Worm (Caenorhabditis elegans) whole organism, mixed stage, embryonic: ENCODE data around the gene srw-21.

ENCODE experiments used
- bed-3 ChIP-seq: fragments of 200-800 bp; sonication (Bioruptor generic); optimal IDR thresholded peaks from 3 replicates; lab custom pipeline; 2018; ENCODE audit warnings: mild to moderate bottlenecking, missing genetic modification characterization, moderate library complexity, missing compliant biosample characterization
- ceh-43 ChIP-seq: fragments of 200-800 bp; sonication (Bioruptor generic); optimal IDR thresholded peaks from 2 replicates; lab custom pipeline; 2018; ENCODE audit warnings: mild to moderate bottlenecking, missing genetic modification characterization, moderate library complexity, missing compliant biosample characterization
- ceh-83 ChIP-seq: fragments of 200-800 bp; sonication (Bioruptor generic); optimal IDR thresholded peaks from 2 replicates; lab custom pipeline; 2018; ENCODE audit warnings: mild to moderate bottlenecking, missing genetic modification characterization, missing compliant biosample characterization
- ces-1 ChIP-seq: fragments of 150-350 bp; optimal IDR thresholded peaks from 2 replicates; lab custom pipeline; 2014; ENCODE audit warnings: missing biosample characterization, missing genetic modification reagents, missing genetic modification characterization
- cnd-1 ChIP-seq: fragments of 200-800 bp; sonication (Bioruptor generic); optimal IDR thresholded peaks from 2 replicates; lab custom pipeline; 2018; ENCODE audit warnings: mild to moderate bottlenecking, missing genetic modification characterization, missing compliant biosample characterization
- drap-1 ChIP-seq: fragments of 200-800 bp; sonication (Bioruptor generic); optimal IDR thresholded peaks from 3 replicates; lab custom pipeline; 2018; ENCODE audit warnings: mild to moderate bottlenecking, missing genetic modification characterization, missing compliant biosample characterization
- elt-3 ChIP-seq: fragments of 150-350 bp; optimal IDR thresholded peaks from 2 replicates; lab custom pipeline; 2014; ENCODE audit warnings: missing biosample characterization, missing genetic modification characterization
- flh-1 ChIP-seq: fragments of 200-800 bp; sonication (Bioruptor generic); optimal IDR thresholded peaks from 2 replicates; lab custom pipeline; 2018; ENCODE audit warnings: mild to moderate bottlenecking, missing genetic modification characterization, moderate library complexity, missing compliant biosample characterization
- ham-2 ChIP-seq: fragments of 200-800 bp; sonication (Bioruptor generic); optimal IDR thresholded peaks from 2 replicates; lab custom pipeline; 2018; ENCODE audit warnings: mild to moderate bottlenecking, missing genetic modification characterization, missing compliant biosample characterization
- lin-13 ChIP-seq: fragments of 150-350 bp; optimal IDR thresholded peaks from 2 replicates; lab custom pipeline; 2014; ENCODE audit warnings: missing biosample characterization, missing genetic modification characterization
- lin-32 ChIP-seq: fragments of 200-800 bp; sonication (Bioruptor generic); optimal IDR thresholded peaks from 2 replicates; lab custom pipeline; 2018; ENCODE audit warnings: mild to moderate bottlenecking, missing genetic modification characterization, missing compliant biosample characterization
- lsy-2 ChIP-seq: fragments of 150-350 bp; optimal IDR thresholded peaks from 2 replicates; lab custom pipeline; 2014; ENCODE audit warnings: missing biosample characterization, missing genetic modification characterization
- mab-5 ChIP-seq: fragments of 150-350 bp; optimal IDR thresholded peaks from 2 replicates; lab custom pipeline; 2014; ENCODE audit warnings: missing biosample characterization, missing genetic modification characterization
- mep-1 ChIP-seq: fragments of 150-350 bp; optimal IDR thresholded peaks from 2 replicates; lab custom pipeline; 2017; ENCODE audit warnings: missing biosample characterization, missing genetic modification reagents, missing genetic modification characterization, inconsistent platforms
- mls-2 ChIP-seq: sonication (generic microtip); optimal IDR thresholded peaks from 2 replicates; lab custom pipeline; 2016; ENCODE audit warnings: mild to moderate bottlenecking, missing genetic modification characterization, moderate library complexity, missing compliant biosample characterization
- nhr-12 ChIP-seq: fragments of 150-350 bp; optimal IDR thresholded peaks from 2 replicates; lab custom pipeline; 2014; ENCODE audit warnings: missing biosample characterization, missing genetic modification characterization
- nhr-2 ChIP-seq: fragments of 150-350 bp; optimal IDR thresholded peaks from 2 replicates; lab custom pipeline; 2014; ENCODE audit warnings: missing biosample characterization, missing genetic modification characterization
- nhr-237 ChIP-seq: fragments of 150-350 bp; optimal IDR thresholded peaks from 2 replicates; lab custom pipeline; 2014; ENCODE audit warnings: missing biosample characterization, missing genetic modification characterization
- nhr-28 ChIP-seq: fragments of 150-350 bp; optimal IDR thresholded peaks from 2 replicates; lab custom pipeline; 2014; ENCODE audit warnings: missing biosample characterization, missing genetic modification characterization
- pha-4 ChIP-seq: fragments of 150-350 bp; optimal IDR thresholded peaks from 2 replicates; lab custom pipeline; 2018; ENCODE audit warnings: missing biosample characterization, missing genetic modification reagents, missing genetic modification characterization
- sem-2 ChIP-seq: fragments of 200-800 bp; sonication (Bioruptor generic); optimal IDR thresholded peaks from 2 replicates; lab custom pipeline; 2018; ENCODE audit warnings: mild to moderate bottlenecking, missing genetic modification characterization, missing compliant biosample characterization
- snpc-4 ChIP-seq: fragments of 150-350 bp; optimal IDR thresholded peaks from 2 replicates; lab custom pipeline; 2014; ENCODE audit warnings: missing biosample characterization, missing genetic modification characterization
- unc-120 ChIP-seq: sonication (generic microtip); optimal IDR thresholded peaks from 2 replicates; lab custom pipeline; 2017; ENCODE audit warnings: missing genetic modification characterization, missing compliant biosample characterization; ENCODE audit not compliant: poor library complexity, severe bottlenecking
- unc-39 ChIP-seq: fragments of 150-350 bp; optimal IDR thresholded peaks from 2 replicates; lab custom pipeline; 2014; ENCODE audit warnings: missing biosample characterization, missing genetic modification characterization
- unc-62 ChIP-seq: fragments of 150-350 bp; optimal IDR thresholded peaks from 2 replicates; lab custom pipeline; 2014; ENCODE audit warnings: missing biosample characterization, missing genetic modification reagents, missing genetic modification characterization
- zip-8 ChIP-seq: fragments of 150-350 bp; optimal IDR thresholded peaks from 2 replicates; lab custom pipeline; 2014; ENCODE audit warnings: missing biosample characterization, missing genetic modification characterization
- ztf-11 ChIP-seq: fragments of 150-350 bp; optimal IDR thresholded peaks from 2 replicates; lab custom pipeline; 2014; ENCODE audit warnings: missing biosample characterization, missing genetic modification characterization

Gene srw-21

ce11 chrV:15487764-15488163 is at the start of gene srw-21:
Gene srw-21, plus strand, starts transcription at chrV:15488064.
- TF ChIP-seq pha-4 (tag; lab: Kevin White, UChicago), result no peak
- TF ChIP-seq unc-62 (GFP tag; lab: Kevin White, UChicago), result no peak
- no peak for TF ChIP-seq nhr-237
- no peak for TF ChIP-seq snpc-4 (tag; lab: Kevin White, UChicago)
- no peak for TF ChIP-seq unc-120 (tag; lab: Kevin White, UChicago)
- no peak for TF ChIP-seq elt-3 (tag; lab: Kevin White, UChicago)
- TF ChIP-seq ceh-43 (GFP tag; lab: Kevin White, UChicago), result no peak
- TF ChIP-seq ham-2 (GFP tag; lab: Kevin White, UChicago), result no peak
- no peak for TF ChIP-seq nhr-28 (tag; lab: Kevin White, UChicago)
- TF ChIP-seq flh-1 (GFP tag; lab: Kevin White, UChicago), result no peak
- TF ChIP-seq zip-8 (tag; lab: Kevin White, UChicago), result no peak
- TF ChIP-seq ces-1 (GFP tag; lab: Kevin White, UChicago), result no peak
- no peak for TF ChIP-seq nhr-12
- TF ChIP-seq nhr-2 (tag; lab: Kevin White, UChicago), result no peak
- TF ChIP-seq mep-1 (tag; lab: Kevin White, UChicago), result no peak
- no peak for TF ChIP-seq sem-2
- TF ChIP-seq lin-32 (GFP tag; lab: Kevin White, UChicago), result no peak
- no peak for TF ChIP-seq lin-13 (tag; lab: Kevin White, UChicago)
- no peak for TF ChIP-seq mls-2 (tag; lab: Kevin White, UChicago)
- TF ChIP-seq ztf-11 (tag; lab: Kevin White, UChicago), result no peak

ce11 chrV:15442384-15442783 is 45.5 kb upstream of the srw-21 start:
- no peak for TF ChIP-seq ceh-43 (GFP tag; lab: Kevin White, UChicago)
- no peak for TF ChIP-seq zip-8 (tag; lab: Kevin White, UChicago)
- no peak for TF ChIP-seq nhr-237
- TF ChIP-seq cnd-1 (tag; lab: Kevin White, UChicago), result no peak
- TF ChIP-seq mls-2 (tag; lab: Kevin White, UChicago), result no peak
- no peak for TF ChIP-seq drap-1 (GFP tag; lab: Kevin White, UChicago)
- TF ChIP-seq unc-120 (tag; lab: Kevin White, UChicago), result no peak
- TF ChIP-seq ztf-11 (tag; lab: Kevin White, UChicago), result no peak
- TF ChIP-seq unc-62 (GFP tag; lab: Kevin White, UChicago), result no peak

- TF ChIP-seq unc-120 (tag; lab: Kevin White, UChicago), result no peak
Observed at ce11 chrV:15443708-15444107, 44.2 kb upstream of the srw-21 start, which contains the start of gene T26H5.10. Gene T26H5.10, minus strand, starts transcription at chrV:15443808.

ce11 chrV:15444188-15444587 is 43.7 kb upstream of the srw-21 start, which contains the start of gene T26H5.11:
Gene T26H5.11, minus strand, starts transcription at chrV:15444288.
- TF ChIP-seq ham-2 (GFP tag; lab: Kevin White, UChicago), result no peak

ce11 chrV:15444615-15445014 is 43.2 kb upstream of the srw-21 start, which contains the start of gene T26H5.9:
Gene T26H5.9, plus strand, starts transcription at chrV:15444916.
- TF ChIP-seq cnd-1 (tag; lab: Kevin White, UChicago) (no peak), unc-39 (no peak), lin-13 (tag; lab: Kevin White, UChicago) (no peak), nhr-12 (no peak), mab-5 (tag; lab: Kevin White, UChicago) (no peak), nhr-2 (tag; lab: Kevin White, UChicago) (no peak)

ce11 chrV:15445437-15445836 is 42.4 kb upstream of the srw-21 start, which contains the start of gene srh-239:
Gene srh-239, plus strand, starts transcription at chrV:15445737.
- TF ChIP-seq ces-1 (GFP tag; lab: Kevin White, UChicago) (no peak), ztf-11 (tag; lab: Kevin White, UChicago) (no peak), zip-8 (tag; lab: Kevin White, UChicago) (no peak), mls-2 (tag; lab: Kevin White, UChicago) (no peak), bed-3 (no peak), drap-1 (GFP tag; lab: Kevin White, UChicago) (no peak), unc-39 (no peak), unc-120 (tag; lab: Kevin White, UChicago) (no peak), mep-1 (tag; lab: Kevin White, UChicago) (no peak), lsy-2 (no peak), nhr-237 (no peak), ceh-43 (GFP tag; lab: Kevin White, UChicago) (no peak), ham-2 (GFP tag; lab: Kevin White, UChicago) (no peak), mab-5 (tag; lab: Kevin White, UChicago) (no peak), cnd-1 (tag; lab: Kevin White, UChicago) (no peak), lin-32 (GFP tag; lab: Kevin White, UChicago) (no peak), pha-4 (tag; lab: Kevin White, UChicago) (no peak), ceh-83 (GFP tag; lab: Kevin White, UChicago) (no peak)
